Fruit fly (Drosophila melanogaster): ENCODE data around the gene Pxt.

Gene Pxt

dm6 chr3R:17684854-17685253, 34.4 kb upstream of the Pxt start, which contains the start of the genes CG31251 and CG31360:
Gene CG31251 (minus strand): TSS chr3R:17684915.
Gene CG31360 (plus strand): TSS chr3R:17685097.
- TF ChIP-seq Nf-YB (GFP tag; optimal IDR thresholded peaks at IDR 0.05), result no peak
- TF ChIP-seq nmo (GFP tag; optimal IDR thresholded peaks at IDR 0.05), result peak; percentile 25
- no peak for TF ChIP-seq lilli (GFP tag; optimal IDR thresholded peaks at IDR 0.05)
- TF ChIP-seq stwl (tag; optimal IDR thresholded peaks at IDR 0.05), result peak; percentile 88
- TF ChIP-seq CG17385 (GFP tag; optimal IDR thresholded peaks at IDR 0.05), result no peak
- no peak for TF ChIP-seq Pdp1 (GFP tag; optimal IDR thresholded peaks at IDR 0.05)
- TF ChIP-seq tgo (GFP tag; IDR thresholded peaks at IDR 0.05), result no peak
- TF ChIP-seq sug (tag; optimal IDR thresholded peaks at IDR 0.05), result peak; percentile 18
- peak; percentile 72 for TF ChIP-seq tna (GFP tag; IDR thresholded peaks at IDR 0.05; ENCODE audit: partially characterized antibody)
- TF ChIP-seq CG30020 (tag; optimal IDR thresholded peaks at IDR 0.05), result peak; percentile 28
- TF ChIP-seq CG10267 (tag; optimal IDR thresholded peaks at IDR 0.05), result peak; percentile 34
- TF ChIP-seq CG3065 (GFP tag; optimal IDR thresholded peaks at IDR 0.05), result no peak
- TF ChIP-seq CG3995 (GFP tag; optimal IDR thresholded peaks at IDR 0.05), result peak; percentile 59
- no peak for TF ChIP-seq lmd (GFP tag; IDR thresholded peaks at IDR 0.05)
- TF ChIP-seq CG6765 (GFP tag; optimal IDR thresholded peaks at IDR 0.05), result no peak
- peak in 1 of 3 experiments; percentile 12 for TF ChIP-seq lola (GFP tag; optimal IDR thresholded peaks at IDR 0.05)
- peak; percentile 84 for TF ChIP-seq CG16813 (GFP tag; IDR thresholded peaks at IDR 0.05; ENCODE audit: partially characterized antibody)
- peak; percentile 91 for TF ChIP-seq Doc3 (GFP tag; IDR thresholded peaks at IDR 0.05; ENCODE audit: partially characterized antibody)
- no peak for TF ChIP-seq CG10431 (GFP tag; optimal IDR thresholded peaks at IDR 0.05)
- TF ChIP-seq nerfin-2 (GFP tag; IDR thresholded peaks at IDR 0.05; ENCODE audit: partially characterized antibody), result peak; percentile 82
- peak; percentile 91 for TF ChIP-seq sna (GFP tag; IDR thresholded peaks at IDR 0.05; ENCODE audit: partially characterized antibody)
- TF ChIP-seq Dref (GFP tag; IDR thresholded peaks at IDR 0.05), result peak; percentile 64
- TF ChIP-seq Med (GFP tag), result peak; percentile 31
- TF ChIP-seq onecut (GFP tag; IDR thresholded peaks at IDR 0.05), result no peak
- peak; percentile 19 for TF ChIP-seq grau (tag; optimal IDR thresholded peaks at IDR 0.05)
- TF ChIP-seq Ets65A (GFP tag), result no peak
- TF ChIP-seq Opbp (GFP tag; IDR thresholded peaks at IDR 0.05; ENCODE audit: partially characterized antibody), result peak; percentile 56; the same call in 1 of the 3 replicates
- no peak for TF ChIP-seq CG7372 (GFP tag; IDR thresholded peaks at IDR 0.05)
- TF ChIP-seq CG7271 (tag; optimal IDR thresholded peaks at IDR 0.05), result no peak
- TF ChIP-seq pzg (GFP tag; optimal IDR thresholded peaks at IDR 0.05), result peak; percentile 45
- TF ChIP-seq sqz (GFP tag; optimal IDR thresholded peaks at IDR 0.05), result no peak
- TF ChIP-seq zen2 (GFP tag; IDR thresholded peaks at IDR 0.05; ENCODE audit: partially characterized antibody), result peak; percentile 85; the same call in 2 of the 3 replicates
- TF ChIP-seq CG32767 (GFP tag; IDR thresholded peaks at IDR 0.05), result no peak
- peak; percentile 15 for TF ChIP-seq CG8290 (GFP tag; optimal IDR thresholded peaks at IDR 0.05)
- TF ChIP-seq CG8290 (tag; optimal IDR thresholded peaks at IDR 0.05), result no peak
- TF ChIP-seq CG34224 (GFP tag; IDR thresholded peaks at IDR 0.05; ENCODE audit: partially characterized antibody), result peak; percentile 95
- TF ChIP-seq inv (GFP tag; IDR thresholded peaks at IDR 0.05; ENCODE audit: partially characterized antibody), result peak; percentile 76
- peak; percentile 51 for TF ChIP-seq CG12659 (GFP tag; optimal IDR thresholded peaks at IDR 0.05)
- peak; percentile 81 for TF ChIP-seq BEAF-32 (GFP tag; optimal IDR thresholded peaks at IDR 0.05)
- peak; percentile 3 for TF ChIP-seq PHDP (tag; optimal IDR thresholded peaks at IDR 0.05)
- no peak for TF ChIP-seq CG11398 (GFP tag; optimal IDR thresholded peaks at IDR 0.05)
- TF ChIP-seq E2f2 (GFP tag; IDR thresholded peaks at IDR 0.05), result 0 out of 2 replicates have a peak, but pooled peaks have one; percentile 23
- peak; percentile 37 for TF ChIP-seq Dp (GFP tag; optimal IDR thresholded peaks at IDR 0.05)
- no peak for TF ChIP-seq CG6683 (GFP tag; optimal IDR thresholded peaks at IDR 0.05)
- no peak for TF ChIP-seq pros (GFP tag; optimal IDR thresholded peaks at IDR 0.05)
- TF ChIP-seq YL-1 (GFP tag; optimal IDR thresholded peaks at IDR 0.05), result peak; percentile 22
- TF ChIP-seq CG12391 (tag; optimal IDR thresholded peaks at IDR 0.05), result peak; percentile 42
- no peak for TF ChIP-seq dysf (GFP tag; IDR thresholded peaks at IDR 0.05)
- peak; percentile 72 for TF ChIP-seq amos (GFP tag; IDR thresholded peaks at IDR 0.05; ENCODE audit: partially characterized antibody)

Measured in whole organism, embryonic.